3 fruit fly cellular contexts compared by ENCODE assay signal in the genomic region with DNA sequence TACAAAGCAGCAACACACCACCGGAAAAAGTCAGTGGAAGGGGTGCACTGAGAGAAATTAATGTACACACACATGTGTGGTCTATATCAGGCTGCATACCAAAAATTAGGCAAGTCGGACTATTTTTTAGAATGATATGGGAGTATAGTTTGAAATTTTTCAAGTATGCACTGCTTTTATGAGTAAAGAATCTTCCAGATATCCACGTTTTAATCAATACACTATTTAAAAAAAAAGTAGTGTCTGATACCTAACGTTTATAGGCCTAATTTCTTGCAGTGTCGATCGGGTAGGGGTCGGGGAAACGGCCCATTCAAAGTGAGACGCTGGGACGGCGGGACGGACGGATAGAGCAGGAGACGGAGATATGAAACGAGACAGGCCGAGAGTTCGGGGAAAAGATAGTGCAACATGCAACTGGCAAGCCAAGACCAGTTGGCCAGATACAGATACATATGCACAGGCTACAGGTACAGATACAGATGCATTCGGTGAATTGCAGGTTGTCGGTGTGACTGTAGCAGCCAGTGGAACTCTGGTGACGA.
TF ChIP-seq lines count a peak whose summit lies in the region.

No protein-coding gene starts in this region.

TF ChIP-seq in whole organism, embryonic, 481 proteins besides CTCF, POLR2A, EP300 and RAD21 (continued from another document and continues in another):
- TF ChIP-seq Ada2b (GFP tag; IDR thresholded peaks at IDR 0.05; lab: Robert Waterston, UW) = peak; percentile 65
- TF ChIP-seq inv (GFP tag; IDR thresholded peaks at IDR 0.05; lab: Robert Waterston, UW; ENCODE audit: partially characterized antibody) = no peak
- TF ChIP-seq Taf1 (GFP tag; IDR thresholded peaks at IDR 0.05; lab: Robert Waterston, UW) = no peak
- TF ChIP-seq pnt (GFP tag; optimal IDR thresholded peaks at IDR 0.05; lab: Kevin White, UChicago) = peak; percentile 96
- no peak for TF ChIP-seq ato (GFP tag; IDR thresholded peaks at IDR 0.05; lab: Robert Waterston, UW; ENCODE audit: partially characterized antibody)
- TF ChIP-seq NFAT (GFP tag; IDR thresholded peaks at IDR 0.05; lab: Robert Waterston, UW) = no peak
- peak; percentile 92 for TF ChIP-seq CG10462 (GFP tag; optimal IDR thresholded peaks at IDR 0.05; lab: Kevin White, UChicago)
- peak; percentile 84 for TF ChIP-seq CG32767 (GFP tag; IDR thresholded peaks at IDR 0.05; lab: Robert Waterston, UW)
- TF ChIP-seq fd102C (GFP tag; optimal IDR thresholded peaks at IDR 0.05; lab: Kevin White, UChicago) = peak; percentile 97
- peak; percentile 93 for TF ChIP-seq CG10267 (tag; optimal IDR thresholded peaks at IDR 0.05; lab: Kevin White, UChicago)
- peak; percentile 74 for TF ChIP-seq CG31388 (GFP tag; optimal IDR thresholded peaks at IDR 0.05; lab: Kevin White, UChicago)
- peak; percentile 57 for TF ChIP-seq Sry-δ (GFP tag; optimal IDR thresholded peaks at IDR 0.05; lab: Kevin White, UChicago)
- TF ChIP-seq Hand (GFP tag; optimal IDR thresholded peaks at IDR 0.05; lab: Kevin White, UChicago) = peak; percentile 57
- TF ChIP-seq CG10543 (GFP tag; optimal IDR thresholded peaks at IDR 0.05; lab: Kevin White, UChicago) = peak; percentile 82
- TF ChIP-seq Hr78 (GFP tag; optimal IDR thresholded peaks at IDR 0.05; lab: Kevin White, UChicago) = peak in 1 of 2 experiments; percentile 88
- peak; percentile 81 for TF ChIP-seq chm (GFP tag; IDR thresholded peaks at IDR 0.05; lab: Robert Waterston, UW)
- peak; percentile 93 for TF ChIP-seq D19A (tag; optimal IDR thresholded peaks at IDR 0.05; lab: Kevin White, UChicago)
- TF ChIP-seq salm (tag; optimal IDR thresholded peaks at IDR 0.05; lab: Kevin White, UChicago) = peak; percentile 91
- TF ChIP-seq CG8944 (GFP tag; optimal IDR thresholded peaks at IDR 0.05; lab: Kevin White, UChicago) = peak; percentile 94
- peak; percentile 76; the same call in 1 of the 2 replicates for TF ChIP-seq Awh (GFP tag; IDR thresholded peaks at IDR 0.05; lab: Robert Waterston, UW)
- peak; percentile 80 for TF ChIP-seq CG18599 (GFP tag; optimal IDR thresholded peaks at IDR 0.05; lab: Kevin White, UChicago)
- TF ChIP-seq CG10565 (GFP tag; optimal IDR thresholded peaks at IDR 0.05; lab: Kevin White, UChicago) = peak; percentile 66
- TF ChIP-seq ac (GFP tag; optimal IDR thresholded peaks at IDR 0.05; lab: Kevin White, UChicago) = peak; percentile 96
- peak; percentile 67; the same call in 1 of the 2 replicates for TF ChIP-seq E2f2 (GFP tag; IDR thresholded peaks at IDR 0.05; lab: Robert Waterston, UW)
- TF ChIP-seq CG15514 (GFP tag; optimal IDR thresholded peaks at IDR 0.05; lab: Kevin White, UChicago) = peak; percentile 29
- peak; percentile 91 for TF ChIP-seq CG11398 (GFP tag; optimal IDR thresholded peaks at IDR 0.05; lab: Kevin White, UChicago)
- no peak for TF ChIP-seq Dfd (GFP tag; optimal IDR thresholded peaks at IDR 0.05; lab: Kevin White, UChicago)
- peak; percentile 89 for TF ChIP-seq ap (GFP tag; IDR thresholded peaks at IDR 0.05; lab: Robert Waterston, UW)
- peak; percentile 96 for TF ChIP-seq CG4424 (GFP tag; optimal IDR thresholded peaks at IDR 0.05; lab: Kevin White, UChicago)
- peak; percentile 95 for TF ChIP-seq CG2202 (tag; optimal IDR thresholded peaks at IDR 0.05; lab: Kevin White, UChicago)
- peak; percentile 84 for TF ChIP-seq CG12744 (GFP tag; optimal IDR thresholded peaks at IDR 0.05; lab: Kevin White, UChicago)
- TF ChIP-seq Dp (GFP tag; optimal IDR thresholded peaks at IDR 0.05; lab: Kevin White, UChicago) = no peak
- peak; percentile 98 to 99 for TF ChIP-seq eve (GFP tag; optimal IDR thresholded peaks at IDR 0.05; lab: Kevin White, UChicago)
- peak; percentile 95 for TF ChIP-seq Mes4 (GFP tag; optimal IDR thresholded peaks at IDR 0.05; lab: Kevin White, UChicago)
- peak; percentile 93 for TF ChIP-seq Abd-B (GFP tag; optimal IDR thresholded peaks at IDR 0.05; lab: Kevin White, UChicago)
- peak; percentile 84 for TF ChIP-seq gce (GFP tag; IDR thresholded peaks at IDR 0.05; lab: Robert Waterston, UW)
- peak; percentile 95 for TF ChIP-seq zfh1 (GFP tag; IDR thresholded peaks at IDR 0.05; lab: Robert Waterston, UW)
- TF ChIP-seq gt (GFP tag; IDR thresholded peaks at IDR 0.05; lab: Robert Waterston, UW) = peak; percentile 84
- peak; percentile 97 for TF ChIP-seq CG4404 (GFP tag; IDR thresholded peaks at IDR 0.05; lab: Robert Waterston, UW)
- TF ChIP-seq odd (GFP tag; optimal IDR thresholded peaks at IDR 0.05; lab: Kevin White, UChicago) = peak; percentile 91
- no peak for TF ChIP-seq BEAF-32 (GFP tag; optimal IDR thresholded peaks at IDR 0.05; lab: Kevin White, UChicago)

TF ChIP-seq in whole organism, prepupa, 60 proteins besides CTCF, POLR2A, EP300 and RAD21 (continued from another document):
- TF ChIP-seq fkh (GFP tag; optimal IDR thresholded peaks at IDR 0.05; lab: Kevin White, UChicago) (peak; percentile 36), CG3919 (GFP tag; optimal IDR thresholded peaks at IDR 0.05; lab: Kevin White, UChicago) (peak; percentile 93), dsx (GFP tag; optimal IDR thresholded peaks at IDR 0.05; lab: Kevin White, UChicago; ENCODE audit: poor library complexity, severe bottlenecking) (peak; percentile 89), svp (GFP tag; lab: Kevin White, UChicago) (peak; percentile 75), CG11294 (GFP tag; IDR thresholded peaks at IDR 0.05; lab: Robert Waterston, UW) (peak; percentile 73), CG6854 (GFP tag; optimal IDR thresholded peaks at IDR 0.05; lab: Kevin White, UChicago) (no peak), Gug (GFP tag; IDR thresholded peaks at IDR 0.05; lab: Robert Waterston, UW) (peak; percentile 85), CG3032 (tag; optimal IDR thresholded peaks at IDR 0.05; lab: Kevin White, UChicago) (peak; percentile 94), CG16779 (tag; optimal IDR thresholded peaks at IDR 0.05; lab: Kevin White, UChicago) (peak; percentile 86), CG11902 (GFP tag; optimal IDR thresholded peaks at IDR 0.05; lab: Kevin White, UChicago) (peak; percentile 79), achi (GFP tag; optimal IDR thresholded peaks at IDR 0.05; lab: Kevin White, UChicago) (peak; percentile 89), CG32006 (GFP tag; optimal IDR thresholded peaks at IDR 0.05; lab: Kevin White, UChicago) (peak; percentile 97), eg (GFP tag; IDR thresholded peaks at IDR 0.05; lab: Robert Waterston, UW) (peak; percentile 90), Ets96B (tag; optimal IDR thresholded peaks at IDR 0.05; lab: Kevin White, UChicago) (peak; percentile 93), lz (GFP tag; optimal IDR thresholded peaks at IDR 0.05; lab: Kevin White, UChicago) (peak; percentile 54), CG1621 (tag; optimal IDR thresholded peaks at IDR 0.05; lab: Kevin White, UChicago) (peak; percentile 88), spab (GFP tag; optimal IDR thresholded peaks at IDR 0.05; lab: Kevin White, UChicago) (peak; percentile 93), Hr39 (GFP tag; optimal IDR thresholded peaks at IDR 0.05; lab: Kevin White, UChicago) (peak; percentile 64), CG11762 (GFP tag; optimal IDR thresholded peaks at IDR 0.05; lab: Kevin White, UChicago; ENCODE audit: insufficient read depth) (peak; percentile 91), salr (GFP tag; optimal IDR thresholded peaks at IDR 0.05; lab: Kevin White, UChicago) (peak; percentile 86 to 92), Sox14 (GFP tag; optimal IDR thresholded peaks at IDR 0.05; lab: Kevin White, UChicago) (peak; percentile 91), OdsH (GFP tag; optimal IDR thresholded peaks at IDR 0.05; lab: Kevin White, UChicago) (peak; percentile 94), pdm3 (GFP tag; optimal IDR thresholded peaks at IDR 0.05; lab: Kevin White, UChicago) (peak; percentile 93), fd85E (GFP tag; optimal IDR thresholded peaks at IDR 0.05; lab: Kevin White, UChicago) (peak; percentile 55), cyc (GFP tag; optimal IDR thresholded peaks at IDR 0.05; lab: Kevin White, UChicago) (peak; percentile 65), Sox15 (GFP tag; optimal IDR thresholded peaks at IDR 0.05; lab: Kevin White, UChicago) (peak; percentile 81), Hr4 (GFP tag; optimal IDR thresholded peaks at IDR 0.05; lab: Kevin White, UChicago) (peak; percentile 97), topi (GFP tag; optimal IDR thresholded peaks at IDR 0.05; lab: Kevin White, UChicago) (peak; percentile 72), Smox (GFP tag; optimal IDR thresholded peaks at IDR 0.05; lab: Kevin White, UChicago) (peak; percentile 33), CG10631 (GFP tag; optimal IDR thresholded peaks at IDR 0.05; lab: Kevin White, UChicago) (peak; percentile 91), CG10669 (GFP tag; optimal IDR thresholded peaks at IDR 0.05; lab: Kevin White, UChicago) (peak; percentile 93), Eip78C (GFP tag; lab: Kevin White, UChicago) (peak; percentile 97), dac (GFP tag; optimal IDR thresholded peaks at IDR 0.05; lab: Kevin White, UChicago) (peak; percentile 92), CG6792 (GFP tag; optimal IDR thresholded peaks at IDR 0.05; lab: Kevin White, UChicago) (peak; percentile 83), Eip93F (GFP tag; optimal IDR thresholded peaks at IDR 0.05; lab: Kevin White, UChicago) (no peak), Eip75B (GFP tag; optimal IDR thresholded peaks at IDR 0.05; lab: Kevin White, UChicago) (peak; percentile 93), CG31627 (GFP tag; optimal IDR thresholded peaks at IDR 0.05; lab: Kevin White, UChicago) (peak; percentile 52), CG8319 (GFP tag; optimal IDR thresholded peaks at IDR 0.05; lab: Kevin White, UChicago) (peak; percentile 82), CG6276 (GFP tag; optimal IDR thresholded peaks at IDR 0.05; lab: Kevin White, UChicago) (peak; percentile 91), esn (GFP tag; optimal IDR thresholded peaks at IDR 0.05; lab: Kevin White, UChicago) (peak; percentile 67)

TF ChIP-seq in whole organism, wandering third instar larva, 38 proteins besides CTCF, POLR2A, EP300 and RAD21 (continued from another document):
- TF ChIP-seq Jra (GFP tag; optimal IDR thresholded peaks at IDR 0.05; lab: Kevin White, UChicago) (no peak), sv (GFP tag; optimal IDR thresholded peaks at IDR 0.05; lab: Kevin White, UChicago) (peak; percentile 86), dmrt93B (GFP tag; optimal IDR thresholded peaks at IDR 0.05; lab: Kevin White, UChicago) (no peak), Sp1 (GFP tag; optimal IDR thresholded peaks at IDR 0.05; lab: Kevin White, UChicago) (peak; percentile 43), sage (GFP tag; optimal IDR thresholded peaks at IDR 0.05; lab: Kevin White, UChicago) (no peak)
